Worm (Caenorhabditis elegans): ENCODE measurements around the gene B0280.17.

DNA sequence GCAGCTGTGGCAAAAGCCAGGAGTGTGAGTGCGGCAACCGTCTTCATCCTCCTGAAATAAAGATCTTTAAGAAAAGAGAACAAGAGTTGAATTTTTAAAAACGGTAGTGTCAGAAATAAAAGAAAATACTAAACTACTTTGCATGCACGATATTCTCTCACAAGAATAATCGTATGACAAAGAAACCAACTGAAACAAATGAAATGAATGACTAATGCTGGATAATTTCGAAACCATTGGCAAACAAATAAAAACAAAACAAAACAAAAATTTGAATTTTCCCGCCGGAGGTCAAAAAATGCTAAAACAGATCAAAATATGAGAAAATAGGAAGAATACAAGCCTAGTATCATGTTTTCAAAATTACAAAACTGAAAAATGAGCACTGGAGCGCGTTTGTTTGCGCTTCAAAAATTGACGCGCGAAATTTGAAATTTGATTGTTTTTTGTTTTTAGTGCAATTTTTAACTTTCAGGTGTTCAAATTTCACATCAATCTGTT lies 31.9 kb downstream of the B0280.17 start, which contains the start of gene cpg-2:
- TF ChIP-seq fkh-10 (GFP tag; optimal IDR thresholded peaks at IDR 0.05) (no peak), elt-2 (tag; optimal IDR thresholded peaks at IDR 0.05) (no peak)
